Worm (Caenorhabditis elegans): Measurements from ENCODE around the gene F53G2.12.

F53G2.12 gene

DNA sequence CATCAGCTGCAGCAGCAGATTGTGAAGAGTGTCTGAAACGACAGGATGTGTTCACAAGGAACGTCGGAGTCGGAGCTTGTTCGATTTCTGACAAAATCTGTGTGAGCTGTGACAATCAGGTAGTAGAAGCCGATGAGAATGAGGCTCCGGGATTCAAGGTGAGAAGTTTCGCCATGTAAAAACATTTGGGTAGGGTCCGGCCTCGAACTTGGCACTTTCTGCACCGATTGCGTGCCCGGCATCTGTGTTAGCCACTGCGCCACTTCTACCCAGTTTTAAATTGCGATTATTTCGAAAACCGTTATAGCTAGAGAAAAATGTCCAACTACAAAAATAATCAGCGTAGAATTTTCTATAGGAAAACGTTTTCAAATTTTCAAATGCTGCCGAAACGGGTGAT is 32.2 kb downstream of the F53G2.12 start:
- no peak for TF ChIP-seq F49E8.2 (tag; optimal IDR thresholded peaks at IDR 0.05; ENCODE audit: borderline replicate concordance)
- TF ChIP-seq unc-62 (GFP tag; optimal IDR thresholded peaks at IDR 0.05 in 1 of 2): peak in 1 of 2 experiments; percentile 91
- no peak for TF ChIP-seq unc-62 (tag; optimal IDR thresholded peaks at IDR 0.05)

DNA sequence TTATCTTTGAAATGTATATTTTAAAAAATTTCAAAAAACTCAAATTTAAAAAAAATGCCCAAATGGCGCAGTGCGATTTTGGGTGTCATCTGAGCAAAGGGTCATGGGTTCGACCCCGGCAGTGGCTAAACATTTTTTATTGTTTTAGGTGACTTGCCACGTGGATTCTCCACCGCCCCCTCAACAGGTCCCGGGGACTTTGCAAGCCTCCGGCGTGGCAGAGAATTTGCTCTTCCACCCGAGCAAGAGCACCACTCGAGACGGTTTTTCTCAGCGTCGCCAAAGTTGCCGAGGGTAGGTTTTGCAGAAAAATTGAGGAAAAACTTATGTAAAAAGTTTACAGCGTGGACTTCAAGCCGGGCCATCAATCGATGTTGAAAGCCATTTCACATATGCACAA is 33.7 kb downstream of the F53G2.12 start:
- TF ChIP-seq set-16 (GFP tag; IDR thresholded peaks at IDR 0.05) (peak; percentile 54; the same call in 1 of the 2 replicates), daf-8 (GFP tag; IDR thresholded peaks at IDR 0.05) (no peak)

ce11 chrII:2442979-2443378 is 35.9 kb downstream of the F53G2.12 start, which contains the start of gene vab-19:
vab-19 (plus strand) TSS chrII:2443279.
- TF ChIP-seq ceh-28 (tag; optimal IDR thresholded peaks at IDR 0.05) (no peak), snpc-1.2 (GFP tag; IDR thresholded peaks at IDR 0.05) (no peak), nhr-11 (tag; optimal IDR thresholded peaks at IDR 0.05) (no peak)

- TF ChIP-seq dmd-6 (GFP tag; IDR thresholded peaks at IDR 0.05) (peak; percentile 26; the same call in 1 of the 2 replicates), lsy-2 (tag; optimal IDR thresholded peaks at IDR 0.05) (peak in 1 of 2 experiments; percentile 10), mep-1 (tag; optimal IDR thresholded peaks at IDR 0.05) (peak; percentile 42), dve-1 (tag; optimal IDR thresholded peaks at IDR 0.05; ENCODE audit: insufficient read depth) (peak; percentile 33), nhr-102 (tag; optimal IDR thresholded peaks at IDR 0.05) (no peak), hlh-11 (tag; optimal IDR thresholded peaks at IDR 0.05) (peak; percentile 42), daf-16 (GFP tag; optimal IDR thresholded peaks at IDR 0.05) (no peak), daf-16 (tag; optimal IDR thresholded peaks at IDR 0.05) (peak; percentile 26), arid-1 (GFP tag; conservative IDR thresholded peaks at IDR 0.05) (no peak), skn-1 (tag; optimal IDR thresholded peaks at IDR 0.05) (no peak), lin-13 (GFP tag; optimal IDR thresholded peaks at IDR 0.05) (no peak), mes-2 (tag; optimal IDR thresholded peaks at IDR 0.05; ENCODE audit: poor library complexity, severe bottlenecking) (peak; percentile 46), lin-39 (tag; optimal IDR thresholded peaks at IDR 0.05) (no peak), ZK546.5 (tag; optimal IDR thresholded peaks at IDR 0.05) (no peak), hlh-30 (tag; optimal IDR thresholded peaks at IDR 0.05; ENCODE audit: insufficient read depth) (peak; percentile 20), nhr-28 (tag; optimal IDR thresholded peaks at IDR 0.05) (no peak)
Measured at ce11 chrII:2442243-2442642, 36.6 kb downstream of the F53G2.12 start.

- no peak for TF ChIP-seq zfp-3 (GFP tag; conservative IDR thresholded peaks at IDR 0.05)
Measured at ce11 chrII:2440312-2440711, 38.6 kb downstream of the F53G2.12 start.

DNA sequence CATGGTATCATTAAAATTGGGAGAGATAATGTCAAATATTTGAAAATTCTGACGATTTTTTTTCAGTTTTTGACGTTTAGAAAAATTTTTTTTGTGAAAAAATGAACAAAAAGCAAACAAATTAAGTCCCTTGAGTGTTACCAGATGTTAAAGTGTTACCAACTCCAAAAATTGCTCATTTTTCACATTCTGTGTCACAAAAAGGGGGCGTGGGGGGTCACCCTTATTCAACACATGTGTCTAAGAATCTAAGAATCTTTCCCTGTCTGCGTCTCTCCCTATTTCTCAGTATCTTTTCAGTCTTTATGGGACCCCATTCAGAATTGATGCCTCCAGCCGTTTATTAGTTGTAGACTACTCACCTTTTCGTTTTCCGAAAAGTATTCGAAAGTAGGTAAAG is 39.9 kb downstream of the F53G2.12 start:
- TF ChIP-seq ama-1 (optimal IDR thresholded peaks at IDR 0.05): no peak
- TF ChIP-seq lin-39 (tag; optimal IDR thresholded peaks at IDR 0.05): no peak
- TF ChIP-seq lin-29 (GFP tag; IDR thresholded peaks at IDR 0.05): no peak
- no peak for TF ChIP-seq zfp-2 (tag; optimal IDR thresholded peaks at IDR 0.05)
- TF ChIP-seq nhr-48 (tag; optimal IDR thresholded peaks at IDR 0.05): no peak
- TF ChIP-seq tag-97 (GFP tag; IDR thresholded peaks at IDR 0.05): no peak
- no peak for TF ChIP-seq zag-1 (tag; optimal IDR thresholded peaks at IDR 0.05)
- TF ChIP-seq egl-27 (tag; optimal IDR thresholded peaks at IDR 0.05): no peak
- TF ChIP-seq ctbp-1 (GFP tag; IDR thresholded peaks at IDR 0.05): no peak
- TF ChIP-seq sdz-12 (GFP tag; optimal IDR thresholded peaks at IDR 0.05): no peak
- no peak for TF ChIP-seq mxl-2 (GFP tag; conservative IDR thresholded peaks at IDR 0.05)
- no peak for TF ChIP-seq daf-19 (GFP tag; conservative IDR thresholded peaks at IDR 0.05)
- TF ChIP-seq jun-1 (tag; optimal IDR thresholded peaks at IDR 0.05): no peak
- no peak for TF ChIP-seq hmg-1.1 (GFP tag; IDR thresholded peaks at IDR 0.05)
- TF ChIP-seq nhr-28 (tag; optimal IDR thresholded peaks at IDR 0.05): no peak
- TF ChIP-seq nhr-76 (tag; optimal IDR thresholded peaks at IDR 0.05): no peak
